Worm (Caenorhabditis elegans): ENCODE results near the gene C03F11.2.

The C03F11.2 gene

ce11 chrX:5406345-5406744, 9.1 kb upstream of the C03F11.2 start, which contains the start of gene C03F11.4:
TSS of gene C03F11.4 (minus strand) at chrX:5406445.
- TF ChIP-seq pes-1 (GFP tag; IDR thresholded peaks at IDR 0.05) (no peak), hnd-1 (tag; optimal IDR thresholded peaks at IDR 0.05) (no peak), aly-1 (tag; optimal IDR thresholded peaks at IDR 0.05) (no peak), ceh-36 (tag; optimal IDR thresholded peaks at IDR 0.05) (no peak), hmg-4 (GFP tag; optimal IDR thresholded peaks at IDR 0.05) (no peak), F13C5.2 (tag; optimal IDR thresholded peaks at IDR 0.05) (no peak), flt-1 (GFP tag; IDR thresholded peaks at IDR 0.05) (no peak), hmbx-1 (tag; optimal IDR thresholded peaks at IDR 0.05) (no peak), ama-1 (optimal IDR thresholded peaks at IDR 0.05) (no peak), tra-4 (tag; optimal IDR thresholded peaks at IDR 0.05) (no peak), tbx-11 (GFP tag; IDR thresholded peaks at IDR 0.05) (no peak), tbx-37 (GFP tag; conservative IDR thresholded peaks at IDR 0.05) (no peak), scrt-1 (GFP tag; IDR thresholded peaks at IDR 0.05) (no peak), ceh-13 (GFP tag; optimal IDR thresholded peaks at IDR 0.05) (no peak), sea-1 (GFP tag; conservative IDR thresholded peaks at IDR 0.05) (no peak), ets-7 (tag; optimal IDR thresholded peaks at IDR 0.05) (no peak), B0310.2 (tag; optimal IDR thresholded peaks at IDR 0.05) (no peak)

- TF ChIP-seq ets-7 (tag; optimal IDR thresholded peaks at IDR 0.05) (no peak), ceh-36 (tag; optimal IDR thresholded peaks at IDR 0.05) (no peak), sea-1 (GFP tag; conservative IDR thresholded peaks at IDR 0.05) (no peak), tbx-37 (GFP tag; conservative IDR thresholded peaks at IDR 0.05) (no peak), hmg-4 (GFP tag; optimal IDR thresholded peaks at IDR 0.05) (no peak), ceh-13 (GFP tag; optimal IDR thresholded peaks at IDR 0.05) (no peak), flt-1 (GFP tag; IDR thresholded peaks at IDR 0.05) (no peak), F13C5.2 (tag; optimal IDR thresholded peaks at IDR 0.05) (no peak), B0310.2 (tag; optimal IDR thresholded peaks at IDR 0.05) (no peak), tbx-11 (GFP tag; IDR thresholded peaks at IDR 0.05) (no peak)
These were observed 3.3 kb upstream of the C03F11.2 start, which contains the start of gene scav-1 for ce11 chrX:5400524-5400923. TSS of gene scav-1 (minus strand) at chrX:5400584.

- TF ChIP-seq ceh-13 (GFP tag; optimal IDR thresholded peaks at IDR 0.05) = no peak
These were observed 9.6 kb downstream of the C03F11.2 start for ce11 chrX:5387629-5388028.

- TF ChIP-seq ama-1 (optimal IDR thresholded peaks at IDR 0.05) (no peak), tbx-11 (GFP tag; IDR thresholded peaks at IDR 0.05) (no peak), hmbx-1 (tag; optimal IDR thresholded peaks at IDR 0.05) (no peak), pes-1 (GFP tag; IDR thresholded peaks at IDR 0.05) (no peak), sea-1 (GFP tag; conservative IDR thresholded peaks at IDR 0.05) (no peak), ceh-13 (GFP tag; optimal IDR thresholded peaks at IDR 0.05) (no peak), scrt-1 (GFP tag; IDR thresholded peaks at IDR 0.05) (no peak), tbx-37 (GFP tag; conservative IDR thresholded peaks at IDR 0.05) (no peak), hnd-1 (tag; optimal IDR thresholded peaks at IDR 0.05) (no peak), tra-4 (tag; optimal IDR thresholded peaks at IDR 0.05) (no peak), aly-1 (tag; optimal IDR thresholded peaks at IDR 0.05) (no peak), F13C5.2 (tag; optimal IDR thresholded peaks at IDR 0.05) (no peak), flt-1 (GFP tag; IDR thresholded peaks at IDR 0.05) (no peak), B0310.2 (tag; optimal IDR thresholded peaks at IDR 0.05) (no peak), ceh-36 (tag; optimal IDR thresholded peaks at IDR 0.05) (no peak), hmg-4 (GFP tag; optimal IDR thresholded peaks at IDR 0.05) (no peak)
These were observed 10.6 kb downstream of the C03F11.2 start, which contains the start of gene kcnl-3 for ce11 chrX:5386558-5386957. TSS of gene kcnl-3 (plus strand) at chrX:5386858.

ce11 chrX:5382778-5383177, 14.4 kb downstream of the C03F11.2 start:
- TF ChIP-seq F13C5.2 (tag; optimal IDR thresholded peaks at IDR 0.05) (no peak), aly-1 (tag; optimal IDR thresholded peaks at IDR 0.05) (no peak), ama-1 (optimal IDR thresholded peaks at IDR 0.05) (no peak)

- TF ChIP-seq tbx-37 (GFP tag; conservative IDR thresholded peaks at IDR 0.05) (no peak), aly-1 (tag; optimal IDR thresholded peaks at IDR 0.05) (no peak), hmbx-1 (tag; optimal IDR thresholded peaks at IDR 0.05) (no peak)
These were observed 19.9 kb downstream of the C03F11.2 start, which contains the start of gene sek-5 for ce11 chrX:5377307-5377706. TSS of gene sek-5 (plus strand) at chrX:5377607.

- TF ChIP-seq hmbx-1 (tag; optimal IDR thresholded peaks at IDR 0.05) (no peak), aly-1 (tag; optimal IDR thresholded peaks at IDR 0.05) (no peak), B0310.2 (tag; optimal IDR thresholded peaks at IDR 0.05) (no peak), hnd-1 (tag; optimal IDR thresholded peaks at IDR 0.05) (no peak), ets-7 (tag; optimal IDR thresholded peaks at IDR 0.05) (no peak), ceh-36 (tag; optimal IDR thresholded peaks at IDR 0.05) (no peak), tbx-11 (GFP tag; IDR thresholded peaks at IDR 0.05) (no peak), tra-4 (tag; optimal IDR thresholded peaks at IDR 0.05) (no peak), ceh-13 (GFP tag; optimal IDR thresholded peaks at IDR 0.05) (no peak), scrt-1 (GFP tag; IDR thresholded peaks at IDR 0.05) (no peak), sea-1 (GFP tag; conservative IDR thresholded peaks at IDR 0.05) (no peak), F13C5.2 (tag; optimal IDR thresholded peaks at IDR 0.05) (no peak), hmg-4 (GFP tag; optimal IDR thresholded peaks at IDR 0.05) (no peak), ama-1 (optimal IDR thresholded peaks at IDR 0.05) (no peak), tbx-37 (GFP tag; conservative IDR thresholded peaks at IDR 0.05) (no peak)
These were observed 22.5 kb downstream of the C03F11.2 start, which contains the start of gene sek-4 for ce11 chrX:5374742-5375141. TSS of gene sek-4 (plus strand) at chrX:5375059.

- no peak for TF ChIP-seq tra-4 (tag; optimal IDR thresholded peaks at IDR 0.05)
- TF ChIP-seq F13C5.2 (tag; optimal IDR thresholded peaks at IDR 0.05) = no peak
- no peak for TF ChIP-seq ceh-13 (GFP tag; optimal IDR thresholded peaks at IDR 0.05)
- no peak for TF ChIP-seq ama-1 (optimal IDR thresholded peaks at IDR 0.05)
- no peak for TF ChIP-seq ceh-36 (tag; optimal IDR thresholded peaks at IDR 0.05)
- TF ChIP-seq hmg-4 (GFP tag; optimal IDR thresholded peaks at IDR 0.05) = no peak
- TF ChIP-seq scrt-1 (GFP tag; IDR thresholded peaks at IDR 0.05) = no peak
- no peak for TF ChIP-seq tbx-11 (GFP tag; IDR thresholded peaks at IDR 0.05)
- TF ChIP-seq pes-1 (GFP tag; IDR thresholded peaks at IDR 0.05) = no peak
- TF ChIP-seq B0310.2 (tag; optimal IDR thresholded peaks at IDR 0.05) = no peak
- no peak for TF ChIP-seq flt-1 (GFP tag; IDR thresholded peaks at IDR 0.05)
- no peak for TF ChIP-seq hmbx-1 (tag; optimal IDR thresholded peaks at IDR 0.05)
- TF ChIP-seq sea-1 (GFP tag; conservative IDR thresholded peaks at IDR 0.05) = no peak
These were observed 23.6 kb downstream of the C03F11.2 start for ce11 chrX:5373597-5373996.

All from whole organism, early embryonic.